Worm (Caenorhabditis elegans) whole organism, L2 larva: Measurements from ENCODE around the gene nhr-132.

Experiments used
- C34F6.9 ChIP-seq: fragments of 150-350 bp; optimal IDR thresholded peaks from 2 replicates; lab custom pipeline; 2014; ENCODE audit warnings: missing biosample characterization, missing genetic modification characterization
- R02D3.7 ChIP-seq: fragments of 150-350 bp; optimal IDR thresholded peaks from 2 replicates; lab custom pipeline; 2014; ENCODE audit warnings: missing biosample characterization, missing genetic modification characterization
- ama-1 ChIP-seq: fragments of 150-350 bp; optimal IDR thresholded peaks from 2 replicates; lab custom pipeline; 2018; ENCODE audit warnings: inconsistent platforms
- ceh-16 ChIP-seq: fragments of 150-350 bp; optimal IDR thresholded peaks from 2 replicates; lab custom pipeline; 2014; ENCODE audit warnings: missing biosample characterization, missing genetic modification characterization
- elt-3 ChIP-seq: sonication (generic microtip); optimal IDR thresholded peaks from 2 replicates; lab custom pipeline; 2017; ENCODE audit warnings: missing biosample characterization, missing genetic modification characterization
- lin-39 ChIP-seq: fragments of 150-350 bp; optimal IDR thresholded peaks from 2 replicates; lab custom pipeline; 2014; ENCODE audit warnings: missing biosample characterization, missing genetic modification reagents, missing genetic modification characterization
- nhr-237 ChIP-seq: fragments of 150-350 bp; optimal IDR thresholded peaks from 2 replicates; lab custom pipeline; 2014; ENCODE audit warnings: missing biosample characterization, missing genetic modification characterization
- sma-9 ChIP-seq, 2 experiments: fragments of 150-350 bp in 1 of 2; sonication (generic microtip) in 1 of 2; optimal IDR thresholded peaks; 2 replicates each; lab custom pipeline; 2014 to 2016; ENCODE audit warnings: missing genetic modification characterization in 2 of 2, mild to moderate bottlenecking in 1 of 2, missing biosample characterization in 1 of 2, missing compliant biosample characterization in 1 of 2, missing genetic modification reagents in 1 of 2, moderate library complexity in 1 of 2
- unc-55 ChIP-seq: fragments of 150-350 bp; sonication (generic microtip); optimal IDR thresholded peaks from 3 replicates; lab custom pipeline; 2014; ENCODE audit warnings: missing biosample characterization, missing genetic modification reagents, missing genetic modification characterization
- ztf-4 ChIP-seq: fragments of 150-350 bp; optimal IDR thresholded peaks from 2 replicates; lab custom pipeline; 2014; ENCODE audit warnings: missing biosample characterization, missing genetic modification characterization

nhr-132 gene

DNA sequence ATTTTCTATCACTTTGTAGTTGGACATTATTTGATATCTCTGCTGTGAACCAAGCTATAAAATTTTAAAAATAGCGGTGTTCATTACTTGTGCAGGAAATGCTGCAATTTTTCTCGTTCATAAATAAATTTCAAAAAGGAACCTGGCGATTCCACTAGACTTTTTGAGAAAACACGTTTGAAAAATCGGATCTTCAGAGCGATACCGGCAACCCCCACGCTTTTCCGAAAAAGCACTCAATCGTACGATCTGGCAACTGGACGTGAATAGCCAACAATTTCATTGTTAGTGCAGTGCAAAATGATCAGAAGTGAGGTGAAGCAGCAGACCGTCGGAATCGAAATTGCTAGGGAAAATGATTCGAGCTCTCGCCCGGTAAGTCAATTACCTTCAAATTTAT is 47.4 kb downstream of the nhr-132 start, which contains the start of gene nstp-7:
Gene nstp-7, plus strand, starts transcription at position 301 of the 400 bp plus-strand sequence.
- TF ChIP-seq C34F6.9 (no peak), lin-39 (tag; lab: Kevin White, UChicago) (no peak), ztf-4 (tag; lab: Kevin White, UChicago) (no peak), ama-1 (lab: Kevin White, UChicago) (no peak), sma-9 (GFP tag; optimal IDR thresholded peaks at IDR 0.05; lab: Kevin White, UChicago) (no peak), sma-9 (tag; optimal IDR thresholded peaks at IDR 0.05; lab: Kevin White, UChicago) (no peak)

DNA sequence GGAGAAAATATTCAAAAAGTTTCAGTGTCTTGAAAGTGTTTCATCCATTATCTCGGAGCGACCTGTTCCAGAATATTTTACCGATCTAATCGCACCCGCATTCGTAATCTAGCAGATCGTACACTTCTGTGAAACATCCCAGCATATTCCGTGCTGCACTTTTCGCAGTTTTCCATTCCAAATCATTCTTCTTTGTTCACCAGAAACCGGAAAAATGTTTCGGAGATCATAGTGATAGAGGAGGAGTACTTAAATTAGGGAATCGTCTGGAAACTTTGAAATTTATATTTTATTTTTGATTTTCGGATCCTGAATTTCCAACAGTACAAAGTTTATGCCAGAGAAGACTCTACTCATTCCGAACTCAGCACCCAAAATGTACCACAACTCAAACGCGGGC is 51.2 kb downstream of the nhr-132 start, which contains the start of gene K06H6.2:
Gene K06H6.2, plus strand, starts transcription at position 301 of the 400 bp plus-strand sequence.
- no peak for TF ChIP-seq nhr-237 (tag; lab: Kevin White, UChicago)
- no peak for TF ChIP-seq elt-3 (tag; lab: Kevin White, UChicago)
- TF ChIP-seq R02D3.7: no peak
- TF ChIP-seq unc-55 (GFP tag; lab: Kevin White, UChicago): no peak
- TF ChIP-seq ceh-16 (tag; lab: Kevin White, UChicago): no peak
